Worm (Caenorhabditis elegans) whole organism, L1 larva: ENCODE measurements around the gene srx-114.

Experiments
- C16A3.4 ChIP-seq: fragments of 150-350 bp; optimal IDR thresholded peaks from 2 replicates; lab custom pipeline; 2014; ENCODE audit warnings: missing biosample characterization, missing genetic modification characterization
- F16B12.6 ChIP-seq: fragments of 150-350 bp; optimal IDR thresholded peaks from 2 replicates; lab custom pipeline; 2014; ENCODE audit warnings: missing biosample characterization, missing genetic modification characterization
- alr-1 ChIP-seq: fragments of 200-800 bp; sonication (Bioruptor generic); optimal IDR thresholded peaks from 2 replicates; lab custom pipeline; 2018; ENCODE audit warnings: borderline replicate concordance, mild to moderate bottlenecking, missing genetic modification characterization, missing compliant biosample characterization
- aly-2 ChIP-seq: fragments of 150-350 bp; optimal IDR thresholded peaks from 2 replicates; lab custom pipeline; 2014; ENCODE audit warnings: missing biosample characterization, missing genetic modification characterization
- ama-1 ChIP-seq: fragments of 150-350 bp; optimal IDR thresholded peaks from 2 replicates; lab custom pipeline; 2014
- ceh-90 ChIP-seq: sonication (generic microtip); optimal IDR thresholded peaks from 2 replicates; lab custom pipeline; 2016; ENCODE audit warnings: missing genetic modification characterization, missing compliant biosample characterization
- dpl-1 ChIP-seq, 3 experiments: fragments of 150-350 bp in 2 of 3; sonication (generic microtip) in 1 of 3; optimal IDR thresholded peaks; 2 replicates each; lab custom pipeline; 2014 to 2017; ENCODE audit warnings: missing biosample characterization in 3 of 3, missing genetic modification characterization in 3 of 3, missing genetic modification reagents in 3 of 3
- efl-1 ChIP-seq, 4 experiments: fragments of 150-350 bp; optimal IDR thresholded peaks in 3 of 4; peaks in 1 of 4; 1 replicate in 1 of 4; 2 replicates in 3 of 4; lab custom pipeline; 2014; ENCODE audit warnings: missing biosample characterization in 2 of 4, missing genetic modification characterization in 2 of 4, missing genetic modification reagents in 2 of 4
- efl-3 ChIP-seq: fragments of 200-800 bp; sonication (Bioruptor generic); optimal IDR thresholded peaks from 2 replicates; lab custom pipeline; 2018; ENCODE audit warnings: mild to moderate bottlenecking, missing genetic modification characterization, missing compliant biosample characterization
- egl-13 ChIP-seq: sonication (generic microtip); optimal IDR thresholded peaks from 2 replicates; lab custom pipeline; 2016; ENCODE audit warnings: missing genotype, missing genetic modification reagents, missing genetic modification characterization, missing compliant biosample characterization
- elt-3 ChIP-seq, 6 experiments: fragments of 150-350 bp in 1 of 6; sonication (generic microtip); optimal IDR thresholded peaks; 2 replicates each; lab custom pipeline; 2017 to 2018; ENCODE audit warnings: missing biosample characterization in 6 of 6, missing genetic modification characterization in 6 of 6, inconsistent platforms in 1 of 6
- fkh-10 ChIP-seq: sonication (generic microtip); optimal IDR thresholded peaks from 2 replicates; lab custom pipeline; 2017; ENCODE audit warnings: missing biosample characterization, missing genetic modification reagents, missing genetic modification characterization
- fkh-4 ChIP-seq: sonication (generic microtip); optimal IDR thresholded peaks from 2 replicates; lab custom pipeline; 2016; ENCODE audit warnings: missing compliant biosample characterization, missing genetic modification characterization, borderline replicate concordance
- fos-1 ChIP-seq: fragments of 150-350 bp; optimal IDR thresholded peaks from 2 replicates; lab custom pipeline; 2014; ENCODE audit warnings: missing biosample characterization, missing genetic modification characterization
- grh-1 ChIP-seq: fragments of 200-800 bp; sonication (Bioruptor generic); IDR thresholded peaks from 2 replicates; pipeline ENCODE4 v1.3.6; 2022; ENCODE audit warnings: missing genetic modification reagents, missing genetic modification characterization, missing compliant biosample characterization
- hlh-17 ChIP-seq: fragments of 200-800 bp; sonication (Bioruptor generic); optimal IDR thresholded peaks from 2 replicates; lab custom pipeline; 2018; ENCODE audit warnings: missing genetic modification characterization, mild to moderate bottlenecking, missing compliant biosample characterization, moderate library complexity, borderline replicate concordance
- isw-1 ChIP-seq: fragments of 200-800 bp; sonication (Bioruptor generic); IDR thresholded peaks from 2 replicates; pipeline ENCODE4 v1.3.6; 2022; ENCODE audit warnings: missing genetic modification characterization, missing compliant biosample characterization
- lin-14 ChIP-seq: fragments of 200-800 bp; sonication (Bioruptor generic); optimal IDR thresholded peaks from 2 replicates; lab custom pipeline; 2018; ENCODE audit warnings: mild to moderate bottlenecking, missing genetic modification characterization, moderate library complexity, missing compliant biosample characterization
- lin-15B ChIP-seq: fragments of 150-350 bp; sonication (generic microtip); optimal IDR thresholded peaks from 3 replicates; lab custom pipeline; 2014; ENCODE audit warnings: missing biosample characterization, missing genetic modification characterization
- lin-35 ChIP-seq, 2 experiments: fragments of 150-350 bp; optimal IDR thresholded peaks; 2 replicates each; lab custom pipeline; 2014; ENCODE audit warnings: missing biosample characterization in 2 of 2, missing genetic modification characterization in 2 of 2, missing genetic modification reagents in 2 of 2
- lir-3 ChIP-seq: sonication (generic microtip); optimal IDR thresholded peaks from 2 replicates; lab custom pipeline; 2016; ENCODE audit warnings: mild to moderate bottlenecking, missing genetic modification characterization, moderate library complexity, missing compliant biosample characterization; ENCODE audit not compliant: poor library complexity
- lsy-2 ChIP-seq, 2 experiments: fragments of 150-350 bp; optimal IDR thresholded peaks; 2 replicates each; lab custom pipeline; 2014; ENCODE audit warnings: missing biosample characterization in 2 of 2, missing genetic modification characterization in 2 of 2
- mab-9 ChIP-seq: fragments of 200-800 bp; sonication (Bioruptor generic); IDR thresholded peaks from 2 replicates; pipeline ENCODE4 v1.3.6; 2022; ENCODE audit warnings: missing genetic modification reagents, missing genetic modification characterization, missing compliant biosample characterization
- mdl-1 ChIP-seq, 2 experiments: fragments of 150-350 bp; optimal IDR thresholded peaks; 2 replicates each; lab custom pipeline; 2014 to 2017; ENCODE audit warnings: missing biosample characterization in 2 of 2, missing genetic modification characterization in 2 of 2, inconsistent platforms in 1 of 2
- mep-1 ChIP-seq: fragments of 150-350 bp; optimal IDR thresholded peaks from 2 replicates; lab custom pipeline; 2014; ENCODE audit warnings: missing biosample characterization, missing genetic modification characterization
- nhr-11 ChIP-seq: fragments of 150-350 bp; optimal IDR thresholded peaks from 2 replicates; lab custom pipeline; 2014; ENCODE audit warnings: missing biosample characterization, missing genetic modification characterization
- nhr-12 ChIP-seq: sonication (generic microtip); optimal IDR thresholded peaks from 2 replicates; lab custom pipeline; 2017; ENCODE audit warnings: missing biosample characterization, missing genetic modification characterization
- nhr-20 ChIP-seq: sonication (generic microtip); optimal IDR thresholded peaks from 2 replicates; lab custom pipeline; 2016; ENCODE audit warnings: mild to moderate bottlenecking, missing genetic modification characterization, missing compliant biosample characterization
- nhr-237 ChIP-seq: fragments of 150-350 bp; optimal IDR thresholded peaks from 2 replicates; lab custom pipeline; 2014; ENCODE audit warnings: missing biosample characterization, missing genetic modification characterization
- nhr-28 ChIP-seq: fragments of 150-350 bp; optimal IDR thresholded peaks from 2 replicates; lab custom pipeline; 2014; ENCODE audit warnings: missing biosample characterization, missing genetic modification characterization
- nhr-85 ChIP-seq: sonication (generic microtip); peaks from one replicate; lab custom pipeline; 2016; ENCODE audit warnings: missing genetic modification characterization, inconsistent platforms, missing compliant biosample characterization
- nhr-90 ChIP-seq: sonication (generic microtip); optimal IDR thresholded peaks from 2 replicates; lab custom pipeline; 2016; ENCODE audit warnings: mild to moderate bottlenecking, missing genetic modification characterization, missing compliant biosample characterization; ENCODE audit not compliant: poor library complexity
- pag-3 ChIP-seq: sonication (generic microtip); optimal IDR thresholded peaks from 2 replicates; lab custom pipeline; 2017; ENCODE audit warnings: missing genetic modification characterization, mild to moderate bottlenecking, missing compliant biosample characterization, antibody characterized with exemption, borderline replicate concordance; ENCODE audit not compliant: insufficient read depth
- pax-3 ChIP-seq: fragments of 200-800 bp; sonication (Bioruptor generic); optimal IDR thresholded peaks from 2 replicates; lab custom pipeline; 2018; ENCODE audit warnings: mild to moderate bottlenecking, missing genetic modification characterization, moderate library complexity, missing compliant biosample characterization
- pqm-1 ChIP-seq: sonication (generic microtip); optimal IDR thresholded peaks from 3 replicates; lab custom pipeline; 2017; ENCODE audit warnings: missing biosample characterization, missing genetic modification characterization
- skn-1 ChIP-seq: fragments of 150-350 bp; optimal IDR thresholded peaks from 2 replicates; lab custom pipeline; 2014; ENCODE audit warnings: missing biosample characterization, missing genetic modification characterization
- snpc-4 ChIP-seq: fragments of 150-350 bp; optimal IDR thresholded peaks from 2 replicates; lab custom pipeline; 2014; ENCODE audit warnings: missing biosample characterization, missing genetic modification characterization
- snu-23 ChIP-seq: sonication (generic microtip); optimal IDR thresholded peaks from 2 replicates; lab custom pipeline; 2016; ENCODE audit warnings: missing genetic modification characterization, missing compliant biosample characterization
- sox-4 ChIP-seq: sonication (generic microtip); optimal IDR thresholded peaks from 2 replicates; lab custom pipeline; 2016; ENCODE audit warnings: missing genetic modification characterization, missing compliant biosample characterization
- tbx-2 ChIP-seq: sonication (generic microtip); optimal IDR thresholded peaks from 2 replicates; lab custom pipeline; 2016; ENCODE audit warnings: missing genetic modification characterization, missing compliant biosample characterization
- tlp-1 ChIP-seq: fragments of 150-350 bp; optimal IDR thresholded peaks from 2 replicates; lab custom pipeline; 2014; ENCODE audit warnings: missing biosample characterization, missing genetic modification characterization
- unc-30 ChIP-seq: sonication (generic microtip); optimal IDR thresholded peaks from 2 replicates; lab custom pipeline; 2017; ENCODE audit warnings: missing biosample characterization, missing genetic modification characterization
- unc-62 ChIP-seq: fragments of 150-350 bp; optimal IDR thresholded peaks from 2 replicates; lab custom pipeline; 2014; ENCODE audit warnings: missing biosample characterization, missing genetic modification reagents, missing genetic modification characterization
- unc-86 ChIP-seq: sonication (generic microtip); optimal IDR thresholded peaks from 2 replicates; lab custom pipeline; 2016; ENCODE audit warnings: missing genetic modification characterization, missing compliant biosample characterization
- unc-98 ChIP-seq: fragments of 200-800 bp; sonication (Bioruptor generic); IDR thresholded peaks from 2 replicates; pipeline ENCODE4 v1.3.6; 2022; ENCODE audit warnings: missing genetic modification characterization, missing compliant biosample characterization
- ztf-4 ChIP-seq: fragments of 150-350 bp; optimal IDR thresholded peaks from 2 replicates; lab custom pipeline; 2014; ENCODE audit warnings: missing biosample characterization, missing genetic modification characterization

Gene srx-114

DNA sequence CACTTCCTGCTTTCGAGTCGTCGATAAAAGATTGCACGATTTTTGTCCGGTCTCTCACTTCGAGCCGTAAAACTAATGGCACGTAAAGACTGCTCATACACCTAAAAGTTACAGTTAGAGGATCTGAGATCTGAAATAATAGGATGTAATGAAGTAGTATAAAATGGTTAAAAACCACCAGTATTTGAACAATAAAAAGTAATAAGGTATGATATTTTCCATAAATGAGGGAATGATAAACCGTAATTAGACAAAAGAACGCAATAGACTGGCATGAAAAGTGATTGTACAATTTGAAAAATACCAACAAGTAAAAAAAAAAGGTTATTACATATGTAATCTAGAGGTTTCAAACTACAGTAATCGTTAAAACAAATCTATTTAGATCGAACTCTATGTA lies 39.9 kb downstream of the srx-114 start, which contains the start of gene brap-2:
brap-2 (minus strand) TSS at position 101 of the 400 bp plus-strand sequence.
- no peak for TF ChIP-seq pax-3
- no peak for TF ChIP-seq lin-14

DNA sequence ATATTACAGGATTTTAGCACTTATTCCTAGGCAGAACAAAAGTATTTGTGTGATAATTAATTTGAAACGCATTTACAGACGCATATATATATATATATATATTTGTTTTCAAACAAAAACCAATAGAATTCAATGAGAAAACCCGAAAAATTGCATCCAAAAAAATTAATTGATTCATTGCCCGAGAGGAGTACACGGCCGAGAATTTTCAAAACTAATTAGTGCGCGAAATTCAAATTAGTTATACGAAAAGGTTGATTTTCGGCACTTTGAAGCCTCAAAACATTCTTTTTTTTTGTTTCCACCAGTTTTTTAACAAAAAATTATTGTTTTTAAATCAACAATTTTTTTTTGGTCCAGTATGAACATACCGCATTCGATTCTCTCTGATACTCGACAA lies 41.5 kb downstream of the srx-114 start:
- TF ChIP-seq unc-62 (GFP tag; lab: Kevin White, UChicago) (no peak), lin-35 (GFP tag; optimal IDR thresholded peaks at IDR 0.05; lab: Kevin White, UChicago) (peak in 1 of 2 experiments; percentile 3), efl-1 (optimal IDR thresholded peaks at IDR 0.05; lab: Kevin White, UChicago) (peak; percentile 28 to 45), efl-1 (GFP tag; optimal IDR thresholded peaks at IDR 0.05 in 1 of 2; lab: Kevin White, UChicago) (peak; percentile 46 to 89), unc-30 (tag; lab: Kevin White, UChicago) (no peak), mep-1 (no peak), lsy-2 (tag; optimal IDR thresholded peaks at IDR 0.05; lab: Kevin White, UChicago) (no peak), dpl-1 (GFP tag; optimal IDR thresholded peaks at IDR 0.05; lab: Kevin White, UChicago) (peak in 2 of 3 experiments; percentile 13 to 48)

DNA sequence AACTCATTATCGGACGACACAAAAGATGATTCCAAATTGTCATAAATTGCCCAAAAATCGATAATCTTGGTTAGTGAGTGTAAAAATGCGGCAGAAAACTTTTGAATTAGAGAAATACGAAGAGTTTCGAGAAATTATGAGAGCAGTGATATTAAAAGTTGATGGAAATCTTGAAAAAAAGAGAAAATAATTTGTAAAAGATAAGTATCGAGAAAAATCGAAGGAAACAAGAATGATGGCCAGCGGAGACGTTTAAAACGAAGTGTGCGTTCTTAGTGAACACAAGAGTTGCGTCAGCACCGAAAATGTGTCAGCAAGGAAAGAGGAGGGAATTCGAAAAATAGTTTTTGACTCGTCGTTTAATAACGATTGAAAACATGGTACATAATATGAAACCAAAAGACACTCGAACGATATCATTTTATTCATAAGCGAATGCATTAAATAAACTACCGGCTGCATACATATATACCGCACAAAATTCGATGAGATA lies 43.1 kb downstream of the srx-114 start, which contains the start of gene ndx-6:
ndx-6 (minus strand) TSS at position 51 of the 493 bp plus-strand sequence.
- TF ChIP-seq efl-1 (optimal IDR thresholded peaks at IDR 0.05; lab: Kevin White, UChicago) (peak; percentile 92 to 99), efl-1 (GFP tag; optimal IDR thresholded peaks at IDR 0.05 in 1 of 2; lab: Kevin White, UChicago) (peak; percentile 98 to 100), fos-1 (tag; lab: Kevin White, UChicago) (peak; percentile 76), ceh-90 (tag; lab: Kevin White, UChicago) (peak; percentile 26), mep-1 (peak; percentile 92), unc-98 (GFP tag; lab: Robert Waterston, UW) (no peak), F16B12.6 (tag; lab: Kevin White, UChicago) (peak; percentile 67), efl-3 (GFP tag; lab: Kevin White, UChicago) (no peak), nhr-85 (tag; lab: Kevin White, UChicago) (peak; percentile 93), ama-1 (lab: Kevin White, UChicago) (peak; percentile 75), snu-23 (GFP tag; lab: Kevin White, UChicago) (peak; percentile 93), tlp-1 (tag; lab: Kevin White, UChicago) (no peak), isw-1 (peak; percentile 74), egl-13 (peak; percentile 64), nhr-237 (tag; lab: Kevin White, UChicago) (no peak), lsy-2 (tag; optimal IDR thresholded peaks at IDR 0.05; lab: Kevin White, UChicago) (peak; percentile 90 to 92), tbx-2 (tag; lab: Kevin White, UChicago) (peak; percentile 83), nhr-90 (tag; lab: Kevin White, UChicago) (peak; percentile 88), C16A3.4 (tag; lab: Kevin White, UChicago) (peak; percentile 90), pax-3 (peak; percentile 7), fkh-4 (tag; lab: Kevin White, UChicago) (no peak), nhr-28 (tag; lab: Kevin White, UChicago) (no peak), sox-4 (tag; lab: Kevin White, UChicago) (peak; percentile 32), pag-3 (tag; lab: Kevin White, UChicago) (no peak), ztf-4 (peak; percentile 76), nhr-12 (tag; lab: Kevin White, UChicago) (no peak), skn-1 (tag; lab: Kevin White, UChicago) (peak; percentile 82), mdl-1 (tag; optimal IDR thresholded peaks at IDR 0.05; lab: Kevin White, UChicago) (peak in 1 of 2 experiments; percentile 65), fkh-10 (peak; percentile 46), mab-9 (GFP tag; lab: Robert Waterston, UW) (peak; percentile 39; the same call in 1 of the 2 replicates), nhr-11 (tag; lab: Kevin White, UChicago) (peak; percentile 64), unc-86 (peak; percentile 76), grh-1 (GFP tag; lab: Robert Waterston, UW) (peak; percentile 60), alr-1 (no peak), unc-62 (GFP tag; lab: Kevin White, UChicago) (no peak), aly-2 (tag; lab: Kevin White, UChicago) (peak; percentile 82), lir-3 (tag; lab: Kevin White, UChicago) (peak; percentile 62), lin-15B (tag; lab: Kevin White, UChicago) (peak; percentile 59), nhr-20 (tag; lab: Kevin White, UChicago) (peak; percentile 91), hlh-17 (GFP tag; lab: Kevin White, UChicago) (no peak), pqm-1 (no peak), snpc-4 (tag; lab: Kevin White, UChicago) (peak; percentile 78), dpl-1 (GFP tag; optimal IDR thresholded peaks at IDR 0.05; lab: Kevin White, UChicago) (peak; percentile 99), elt-3 (tag; optimal IDR thresholded peaks at IDR 0.05; lab: Kevin White, UChicago) (peak in 2 of 6 experiments; percentile 73 to 87)
